Fruit fly (Drosophila melanogaster) whole organism, embryonic: ENCODE results near the gene arx.

Source experiments
- Abd-B ChIP-seq: fragments of 200-800 bp; sonication (Bioruptor generic); optimal IDR thresholded peaks from 2 replicates; lab custom pipeline; 2018; ENCODE audit warnings: missing biosample characterization, mild to moderate bottlenecking, missing genetic modification characterization, moderate library complexity
- Awh ChIP-seq: fragments of 200-800 bp; sonication (Bioruptor generic); IDR thresholded peaks from 2 replicates; pipeline ENCODE4, ENCODE4 v1.3.6; 2022; ENCODE audit warnings: missing biosample characterization, missing genetic modification characterization
- Bteb2 ChIP-seq: fragments of 200-800 bp; sonication (Bioruptor generic); optimal IDR thresholded peaks from 2 replicates; lab custom pipeline; 2016; ENCODE audit warnings: missing biosample characterization, missing genetic modification characterization
- CG12155 ChIP-seq: fragments of 200-800 bp; sonication (Bioruptor generic); optimal IDR thresholded peaks from 3 replicates; lab custom pipeline; 2016; ENCODE audit warnings: missing biosample characterization, missing genetic modification characterization
- CG13296 ChIP-seq: fragments of 200-800 bp; sonication (Bioruptor generic); optimal IDR thresholded peaks from 3 replicates; lab custom pipeline; 2018; ENCODE audit warnings: missing biosample characterization, mild to moderate bottlenecking, missing genetic modification characterization
- CG13424 ChIP-seq: fragments of 200-800 bp; sonication (Bioruptor generic); optimal IDR thresholded peaks from 2 replicates; lab custom pipeline; 2019; ENCODE audit warnings: missing biosample characterization, mild to moderate bottlenecking, missing genetic modification characterization, moderate library complexity
- CG1529 ChIP-seq: fragments of 200-800 bp; sonication (Bioruptor generic); optimal IDR thresholded peaks from 3 replicates; lab custom pipeline; 2018; ENCODE audit warnings: missing biosample characterization, missing genetic modification characterization
- CG16779 ChIP-seq: fragments of 200-800 bp; sonication (Bioruptor generic); IDR thresholded peaks from 2 replicates; pipeline ENCODE4 v1.3.6; 2022; ENCODE audit warnings: missing biosample characterization, missing genetic modification characterization
- CG17912 ChIP-seq: fragments of 200-800 bp; sonication (Bioruptor generic); optimal IDR thresholded peaks from 2 replicates; lab custom pipeline; 2018; ENCODE audit warnings: missing biosample characterization, mild to moderate bottlenecking, missing genetic modification characterization
- CG1792 ChIP-seq: fragments of 200-800 bp; sonication (Bioruptor generic); optimal IDR thresholded peaks from 2 replicates; lab custom pipeline; 2016; ENCODE audit warnings: missing biosample characterization, missing genetic modification characterization
- CG18619 ChIP-seq: fragments of 200-800 bp; sonication (Bioruptor generic); optimal IDR thresholded peaks from 3 replicates; lab custom pipeline; 2017; ENCODE audit warnings: missing biosample characterization, mild to moderate bottlenecking, missing genetic modification characterization
- CG3163 ChIP-seq: fragments of 200-800 bp; sonication (Bioruptor generic); optimal IDR thresholded peaks from 3 replicates; lab custom pipeline; 2016; ENCODE audit warnings: missing biosample characterization, missing genetic modification characterization
- CG3847 ChIP-seq: fragments of 200-800 bp; sonication (Bioruptor generic); IDR thresholded peaks from 2 replicates; pipeline ENCODE4 v1.3.6; 2022; ENCODE audit warnings: missing biosample characterization, missing genetic modification characterization
- CG42726 ChIP-seq: fragments of 200-800 bp; sonication (Bioruptor generic); IDR thresholded peaks from 2 replicates; pipeline ENCODE4 v1.3.6; 2022; ENCODE audit warnings: missing biosample characterization, missing genetic modification characterization; ENCODE audit not compliant: partially characterized antibody
- CG7372 ChIP-seq: fragments of 200-800 bp; sonication (Bioruptor generic); IDR thresholded peaks from 2 replicates; pipeline ENCODE4 v1.3.6; 2022; ENCODE audit warnings: missing biosample characterization, missing genetic modification characterization
- CG8089 ChIP-seq: fragments of 200-800 bp; sonication (Bioruptor generic); optimal IDR thresholded peaks from 3 replicates; lab custom pipeline; 2016; ENCODE audit warnings: missing biosample characterization, missing genetic modification characterization
- CG8281 ChIP-seq: fragments of 200-800 bp; sonication (Bioruptor generic); optimal IDR thresholded peaks from 2 replicates; lab custom pipeline; 2018; ENCODE audit warnings: missing biosample characterization, mild to moderate bottlenecking, missing genetic modification characterization, moderate library complexity
- CG8359 ChIP-seq: fragments of 200-800 bp; sonication (Bioruptor generic); optimal IDR thresholded peaks from 2 replicates; lab custom pipeline; 2017; ENCODE audit warnings: missing biosample characterization, mild to moderate bottlenecking, missing genetic modification characterization, borderline replicate concordance
- CG9609 ChIP-seq: fragments of 200-800 bp; sonication (Bioruptor generic); optimal IDR thresholded peaks from 3 replicates; lab custom pipeline; 2016; ENCODE audit warnings: missing biosample characterization, missing genetic modification characterization
- CG9932 ChIP-seq: fragments of 200-800 bp; sonication (Bioruptor generic); IDR thresholded peaks from 2 replicates; pipeline ENCODE4 v1.3.6; 2022; ENCODE audit warnings: missing biosample characterization, missing genetic modification characterization
- CkIIα-i1 ChIP-seq: fragments of 200-800 bp; sonication (Bioruptor generic); IDR thresholded peaks from 2 replicates; pipeline ENCODE4 v1.3.6; 2022; ENCODE audit warnings: missing biosample characterization, missing genetic modification characterization
- H2.0 ChIP-seq: fragments of 200-800 bp; sonication (Bioruptor generic); IDR thresholded peaks from 2 replicates; pipeline ENCODE4 v1.3.6; 2022; ENCODE audit warnings: missing biosample characterization, missing genetic modification characterization
- HHEX ChIP-seq: fragments of 200-800 bp; sonication (Bioruptor generic); optimal IDR thresholded peaks from 3 replicates; lab custom pipeline; 2017; ENCODE audit warnings: missing biosample characterization, mild to moderate bottlenecking, missing genetic modification characterization, missing genetic modification reagents
- Kr ChIP-seq: fragments of 200-800 bp; sonication (Bioruptor generic); optimal IDR thresholded peaks from 2 replicates; lab custom pipeline; 2017; ENCODE audit warnings: missing biosample characterization, mild to moderate bottlenecking, missing genetic modification characterization
- Mrtf ChIP-seq: fragments of 200-800 bp; sonication (Bioruptor generic); IDR thresholded peaks from 3 replicates; pipeline ENCODE4 v1.3.6; 2022; ENCODE audit warnings: missing biosample characterization, missing genetic modification characterization
- Myb ChIP-seq: fragments of 200-800 bp; sonication (Bioruptor generic); optimal IDR thresholded peaks from 2 replicates; lab custom pipeline; 2016; ENCODE audit warnings: missing biosample characterization, missing genetic modification characterization
- NC2β ChIP-seq: fragments of 200-800 bp; sonication (Bioruptor generic); optimal IDR thresholded peaks from 2 replicates; lab custom pipeline; 2016; ENCODE audit warnings: missing biosample characterization, missing genetic modification characterization
- NK7.1 ChIP-seq: fragments of 200-800 bp; sonication (Bioruptor generic); optimal IDR thresholded peaks from 3 replicates; lab custom pipeline; 2016; ENCODE audit warnings: missing biosample characterization, missing genetic modification characterization
- Rx ChIP-seq: fragments of 200-800 bp; sonication (Bioruptor generic); IDR thresholded peaks from 2 replicates; pipeline ENCODE4 v1.3.6; 2022; ENCODE audit warnings: missing biosample characterization, missing genetic modification characterization
- Stat92E ChIP-seq, 3 experiments: fragments of >200 bp in 2 of 3; fragments of 200-800 bp in 1 of 3; sonication (Bioruptor generic) in 1 of 3; optimal IDR thresholded peaks; 2 replicates each; lab custom pipeline; 2017 to 2019; ENCODE audit warnings: missing biosample characterization in 3 of 3, missing genetic modification characterization in 3 of 3, mild to moderate bottlenecking in 1 of 3, moderate library complexity in 1 of 3
- Vsx1 ChIP-seq: fragments of 200-800 bp; sonication (Bioruptor generic); optimal IDR thresholded peaks from 2 replicates; lab custom pipeline; 2017; ENCODE audit warnings: missing biosample characterization, mild to moderate bottlenecking, missing genetic modification characterization, missing genetic modification reagents
- amos ChIP-seq: fragments of 200-800 bp; sonication (Bioruptor generic); IDR thresholded peaks from 2 replicates; pipeline ENCODE4 v1.3.6; 2022; ENCODE audit warnings: missing biosample characterization, missing genetic modification characterization; ENCODE audit not compliant: partially characterized antibody
- cad ChIP-seq: fragments of >200 bp; optimal IDR thresholded peaks from 2 replicates; lab custom pipeline; 2017; ENCODE audit warnings: missing biosample characterization, missing genetic modification characterization
- cato ChIP-seq: fragments of 200-800 bp; sonication (Bioruptor generic); optimal IDR thresholded peaks from 2 replicates; lab custom pipeline; 2016; ENCODE audit warnings: missing biosample characterization, missing genetic modification characterization, borderline replicate concordance
- chif ChIP-seq, 2 experiments: fragments of 200-800 bp; sonication (Bioruptor generic); optimal IDR thresholded peaks; 3 replicates each; lab custom pipeline; 2016; ENCODE audit warnings: missing biosample characterization in 2 of 2, missing genetic modification characterization in 2 of 2
- ci ChIP-seq: fragments of 200-800 bp; sonication (Bioruptor generic); IDR thresholded peaks from 3 replicates; pipeline ENCODE4 v1.3.6; 2022; ENCODE audit warnings: missing biosample characterization, missing genetic modification characterization
- dimm ChIP-seq: fragments of 200-800 bp; sonication (Bioruptor generic); IDR thresholded peaks from 2 replicates; pipeline ENCODE4 v1.3.6; 2022; ENCODE audit warnings: missing biosample characterization, missing genetic modification characterization
- dm ChIP-seq: fragments of 200-800 bp; sonication (Bioruptor generic); optimal IDR thresholded peaks from 3 replicates; lab custom pipeline; 2016; ENCODE audit warnings: missing biosample characterization, missing genetic modification characterization
- eve ChIP-seq, 2 experiments: fragments of >200 bp; optimal IDR thresholded peaks; 2 replicates each; lab custom pipeline; 2017; ENCODE audit warnings: missing biosample characterization in 2 of 2, missing genetic modification characterization in 2 of 2
- fd96Cb ChIP-seq: fragments of 200-800 bp; sonication (Bioruptor generic); optimal IDR thresholded peaks from 2 replicates; lab custom pipeline; 2018; ENCODE audit warnings: missing biosample characterization, mild to moderate bottlenecking, missing genetic modification characterization, moderate library complexity
- fu2 ChIP-seq: fragments of 200-800 bp; sonication (Bioruptor generic); optimal IDR thresholded peaks from 2 replicates; lab custom pipeline; 2016; ENCODE audit warnings: missing biosample characterization, missing genetic modification characterization
- gce ChIP-seq: fragments of 200-800 bp; sonication (Bioruptor generic); IDR thresholded peaks from 3 replicates; pipeline ENCODE4 v1.3.6; 2022; ENCODE audit warnings: missing biosample characterization, missing genetic modification characterization
- gro ChIP-seq: fragments of 200-800 bp; sonication (Bioruptor generic); optimal IDR thresholded peaks from 2 replicates; lab custom pipeline; 2016; ENCODE audit warnings: missing biosample characterization, missing genetic modification characterization
- h ChIP-seq: fragments of >200 bp; optimal IDR thresholded peaks from 2 replicates; lab custom pipeline; 2017
- ind ChIP-seq: fragments of 200-800 bp; sonication (Bioruptor generic); optimal IDR thresholded peaks from 3 replicates; lab custom pipeline; 2016; ENCODE audit warnings: missing biosample characterization, missing genetic modification characterization
- jumu ChIP-seq: fragments of 200-800 bp; sonication (Bioruptor generic); optimal IDR thresholded peaks from 3 replicates; lab custom pipeline; 2016; ENCODE audit warnings: missing biosample characterization, missing genetic modification characterization
- knrl ChIP-seq: fragments of 200-800 bp; sonication (Bioruptor generic); IDR thresholded peaks from 3 replicates; pipeline ENCODE4 v1.3.6; 2022; ENCODE audit warnings: missing biosample characterization, missing genetic modification characterization; ENCODE audit not compliant: partially characterized antibody
- oc ChIP-seq: fragments of 200-800 bp; sonication (Bioruptor generic); optimal IDR thresholded peaks from 2 replicates; lab custom pipeline; 2018; ENCODE audit warnings: missing biosample characterization, mild to moderate bottlenecking, missing genetic modification characterization, moderate library complexity
- pzg ChIP-seq: fragments of 200-800 bp; sonication (Bioruptor generic); optimal IDR thresholded peaks from 3 replicates; lab custom pipeline; 2018; ENCODE audit warnings: missing biosample characterization, mild to moderate bottlenecking, missing genetic modification characterization, moderate library complexity
- scrt ChIP-seq: fragments of 200-800 bp; sonication (Bioruptor generic); optimal IDR thresholded peaks from 2 replicates; lab custom pipeline; 2018; ENCODE audit warnings: missing biosample characterization, mild to moderate bottlenecking, missing genetic modification characterization, moderate library complexity
- sob ChIP-seq: fragments of 200-800 bp; sonication (Bioruptor generic); IDR thresholded peaks from 2 replicates; pipeline ENCODE4 v1.3.6; 2022; ENCODE audit warnings: missing biosample characterization, missing genetic modification characterization
- vvl ChIP-seq: fragments of 200-800 bp; sonication (Bioruptor generic); IDR thresholded peaks from 2 replicates; pipeline ENCODE4 v1.3.6; 2022; ENCODE audit warnings: missing biosample characterization, missing genetic modification characterization

Gene arx

dm6 chr3L:18870027-18870426 lies 31.3 kb downstream of the arx start, which contains the start of gene Blos3 (continued):
- TF ChIP-seq CG17912 (GFP tag; lab: Kevin White, UChicago) (peak; percentile 51), dimm (GFP tag; lab: Robert Waterston, UW) (no peak), fd96Cb (tag; lab: Kevin White, UChicago) (peak; percentile 36), CG7372 (GFP tag; lab: Robert Waterston, UW) (no peak; the same call in 1 of the 2 replicates), CG3847 (GFP tag; lab: Robert Waterston, UW) (0 out of 2 replicates have a peak, but pooled peaks have one; percentile 6), NK7.1 (no peak), oc (tag; lab: Kevin White, UChicago) (no peak), amos (no peak), fu2 (GFP tag; lab: Kevin White, UChicago) (peak; percentile 16), Vsx1 (GFP tag; lab: Kevin White, UChicago) (no peak), CG1529 (GFP tag; lab: Kevin White, UChicago) (peak; percentile 73), gce (GFP tag; lab: Robert Waterston, UW) (no peak), ci (GFP tag; lab: Robert Waterston, UW) (no peak), CG42726 (GFP tag; lab: Robert Waterston, UW) (no peak), cad (GFP tag; lab: Kevin White, UChicago) (no peak), CG3163 (peak; percentile 12), Mrtf (GFP tag; lab: Robert Waterston, UW) (no peak), CG1792 (peak; percentile 39), H2.0 (GFP tag; lab: Robert Waterston, UW) (no peak), CkIIα-i1 (GFP tag; lab: Robert Waterston, UW) (no peak), CG13296 (GFP tag; lab: Kevin White, UChicago) (peak; percentile 27), gro (GFP tag; lab: Kevin White, UChicago) (peak; percentile 83), CG12155 (GFP tag; lab: Kevin White, UChicago) (peak; percentile 24), pzg (peak; percentile 22), CG13424 (tag; lab: Kevin White, UChicago) (peak; percentile 46), CG8359 (GFP tag; lab: Kevin White, UChicago) (no peak), CG8089 (GFP tag; lab: Kevin White, UChicago) (peak; percentile 30), CG16779 (GFP tag; lab: Robert Waterston, UW) (no peak), scrt (GFP tag; lab: Kevin White, UChicago) (peak; percentile 89), knrl (GFP tag; lab: Robert Waterston, UW) (no peak), NC2β (peak; percentile 68), jumu (GFP tag; lab: Kevin White, UChicago) (peak; percentile 53), Kr (no peak), chif (GFP tag; optimal IDR thresholded peaks at IDR 0.05; lab: Kevin White, UChicago) (peak; percentile 7 to 13), Myb (GFP tag; lab: Kevin White, UChicago) (peak; percentile 27), Abd-B (GFP tag; lab: Kevin White, UChicago) (peak; percentile 25), CG9932 (GFP tag; lab: Robert Waterston, UW) (0 out of 2 replicates have a peak, but pooled peaks have one; percentile 41), cato (GFP tag; lab: Kevin White, UChicago) (peak; percentile 2), h (no peak), ind (GFP tag; lab: Kevin White, UChicago) (peak; percentile 52), HHEX (GFP tag; lab: Kevin White, UChicago) (peak; percentile 37), Stat92E (GFP tag; optimal IDR thresholded peaks at IDR 0.05; lab: Kevin White, UChicago) (no peak), Rx (GFP tag; lab: Robert Waterston, UW) (peak; percentile 16; the same call in 1 of the 2 replicates), dm (GFP tag; lab: Kevin White, UChicago) (no peak), CG8281 (tag; lab: Kevin White, UChicago) (no peak), Awh (GFP tag; lab: Robert Waterston, UW) (peak; percentile 38; the same call in 1 of the 2 replicates), vvl (peak; percentile 41; the same call in 1 of the 2 replicates), eve (GFP tag; optimal IDR thresholded peaks at IDR 0.05; lab: Kevin White, UChicago) (no peak), CG18619 (peak; percentile 0), CG9609 (GFP tag; lab: Kevin White, UChicago) (peak; percentile 27), Bteb2 (GFP tag; lab: Kevin White, UChicago) (no peak), sob (GFP tag; lab: Robert Waterston, UW) (no peak)
